Fruit fly (Drosophila melanogaster): Measurements from ENCODE around the gene Glyp.

Gene Glyp

DNA sequence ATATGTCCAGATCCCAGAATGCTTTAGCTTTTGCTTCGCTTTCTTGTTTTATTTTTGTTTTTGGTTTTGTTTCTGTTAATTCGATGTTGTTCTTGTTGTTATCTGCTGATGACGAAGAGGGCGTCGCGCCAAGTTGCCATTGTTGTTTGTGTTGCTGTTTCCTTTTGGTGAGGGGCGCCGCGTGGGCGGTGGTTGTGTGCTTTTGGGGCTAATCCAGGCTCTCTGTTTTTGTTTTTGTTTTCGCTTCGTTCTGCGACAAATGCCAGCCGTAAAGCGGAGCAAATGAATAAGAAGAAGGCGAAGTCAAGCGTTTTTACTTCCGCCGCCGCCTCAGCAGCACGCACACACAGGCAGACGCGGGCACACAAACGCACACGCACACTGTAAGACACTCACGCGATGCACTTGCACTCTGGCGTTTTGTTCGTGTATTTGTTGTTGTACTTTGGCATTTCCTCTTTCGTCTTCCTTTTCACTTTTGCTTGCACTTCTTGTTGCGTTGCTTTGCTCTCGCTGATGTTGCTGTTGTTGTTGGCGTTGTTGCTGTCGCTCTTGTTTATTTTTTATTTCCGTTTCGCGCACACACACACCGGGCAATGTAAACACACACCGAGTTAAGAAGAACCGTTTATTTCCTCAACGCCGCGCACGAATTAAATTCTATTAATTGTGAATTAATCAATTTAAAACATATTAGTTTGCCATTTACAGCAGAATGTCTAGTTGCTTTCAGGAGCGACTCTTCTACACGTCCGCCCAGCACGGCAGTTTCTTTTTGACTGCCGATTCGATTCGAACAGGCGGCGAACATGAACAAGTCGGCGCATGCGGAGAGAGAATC lies 47.6 kb downstream of the Glyp start, which contains the start of gene aop:
TSS of gene aop (minus strand) at position 786 of the 841 bp plus-strand sequence.
- TF ChIP-seq CG12299 (tag; optimal IDR thresholded peaks at IDR 0.05): peak; percentile 16
- TF ChIP-seq CG30020 (tag; optimal IDR thresholded peaks at IDR 0.05): no peak
- no peak for TF ChIP-seq ab (GFP tag; optimal IDR thresholded peaks at IDR 0.05)
- no peak for TF ChIP-seq chif (GFP tag; optimal IDR thresholded peaks at IDR 0.05)
- TF ChIP-seq kay (GFP tag; optimal IDR thresholded peaks at IDR 0.05): no peak
- TF ChIP-seq CG10431 (GFP tag; optimal IDR thresholded peaks at IDR 0.05): peak; percentile 14
- no peak for TF ChIP-seq CG30431 (GFP tag; optimal IDR thresholded peaks at IDR 0.05)
- TF ChIP-seq Antp (GFP tag; optimal IDR thresholded peaks at IDR 0.05): no peak
- TF ChIP-seq Sry-β (GFP tag; optimal IDR thresholded peaks at IDR 0.05): no peak
- TF ChIP-seq Deaf1 (tag; optimal IDR thresholded peaks at IDR 0.05): peak; percentile 88
- TF ChIP-seq lola (GFP tag; optimal IDR thresholded peaks at IDR 0.05): no peak
- peak; percentile 14 for TF ChIP-seq YL-1 (GFP tag; optimal IDR thresholded peaks at IDR 0.05)
- TF ChIP-seq psq (GFP tag; optimal IDR thresholded peaks at IDR 0.05): peak; percentile 71
- TF ChIP-seq CG15601 (tag; optimal IDR thresholded peaks at IDR 0.05): peak; percentile 25
- TF ChIP-seq CG17829 (tag; optimal IDR thresholded peaks at IDR 0.05): peak; percentile 48
- TF ChIP-seq D19A (tag; optimal IDR thresholded peaks at IDR 0.05): peak; percentile 26
- no peak for TF ChIP-seq inv (GFP tag; IDR thresholded peaks at IDR 0.05; ENCODE audit: partially characterized antibody)
- no peak for TF ChIP-seq salm (tag; optimal IDR thresholded peaks at IDR 0.05)
- TF ChIP-seq amos (GFP tag; IDR thresholded peaks at IDR 0.05; ENCODE audit: partially characterized antibody): peak; percentile 32; the same call in 1 of the 2 replicates
- peak; percentile 91 for TF ChIP-seq Ets65A (GFP tag)
- peak; percentile 42 for TF ChIP-seq scrt (GFP tag; optimal IDR thresholded peaks at IDR 0.05)
- peak; percentile 39 for TF ChIP-seq Spps (tag; optimal IDR thresholded peaks at IDR 0.05)
- no peak for TF ChIP-seq Hsf (GFP tag; optimal IDR thresholded peaks at IDR 0.05)
- TF ChIP-seq CG4424 (GFP tag; optimal IDR thresholded peaks at IDR 0.05): no peak
- TF ChIP-seq tio (GFP tag; optimal IDR thresholded peaks at IDR 0.05): no peak
- TF ChIP-seq CG16863 (GFP tag; optimal IDR thresholded peaks at IDR 0.05): peak; percentile 16
- TF ChIP-seq CG14441 (GFP tag; IDR thresholded peaks at IDR 0.05): no peak; the same call in 1 of the 2 replicates
- no peak for TF ChIP-seq emc (GFP tag; optimal IDR thresholded peaks at IDR 0.05)
- no peak for TF ChIP-seq CG17385 (GFP tag; optimal IDR thresholded peaks at IDR 0.05)
- peak; percentile 93 for TF ChIP-seq ewg (GFP tag; optimal IDR thresholded peaks at IDR 0.05)
- TF ChIP-seq CG7271 (tag; optimal IDR thresholded peaks at IDR 0.05): peak; percentile 24
- TF ChIP-seq Sry-δ (GFP tag; optimal IDR thresholded peaks at IDR 0.05): no peak
- TF ChIP-seq Hr3 (GFP tag; optimal IDR thresholded peaks at IDR 0.05): no peak
- 0 out of 3 replicates have a peak, but pooled peaks have one; percentile 41 for TF ChIP-seq CG34224 (GFP tag; IDR thresholded peaks at IDR 0.05; ENCODE audit: partially characterized antibody)
- TF ChIP-seq CG2875 (GFP tag; optimal IDR thresholded peaks at IDR 0.05): no peak
- peak; percentile 36; the same call in 1 of the 2 replicates for TF ChIP-seq NFAT (GFP tag; IDR thresholded peaks at IDR 0.05)
- TF ChIP-seq CG14667 (GFP tag; IDR thresholded peaks at IDR 0.05): no peak
- no peak for TF ChIP-seq E2f2 (GFP tag; IDR thresholded peaks at IDR 0.05)
- peak; percentile 45 for TF ChIP-seq CG7745 (tag; optimal IDR thresholded peaks at IDR 0.05)
- TF ChIP-seq gcm2 (GFP tag; optimal IDR thresholded peaks at IDR 0.05): no peak
- TF ChIP-seq CG14014 (GFP tag; IDR thresholded peaks at IDR 0.05): 0 out of 2 replicates have a peak, but pooled peaks have one; percentile 5
- TF ChIP-seq CG18262 (tag; optimal IDR thresholded peaks at IDR 0.05): peak; percentile 24
- no peak for TF ChIP-seq cas (GFP tag; IDR thresholded peaks at IDR 0.05)
- TF ChIP-seq nau (GFP tag; optimal IDR thresholded peaks at IDR 0.05): no peak
- peak; percentile 38 for TF ChIP-seq CG12769 (tag; optimal IDR thresholded peaks at IDR 0.05)
- no peak for TF ChIP-seq ATbp (GFP tag; optimal IDR thresholded peaks at IDR 0.05)
- TF ChIP-seq mirr (GFP tag; optimal IDR thresholded peaks at IDR 0.05): peak; percentile 59
- no peak for TF ChIP-seq Pdp1 (GFP tag; optimal IDR thresholded peaks at IDR 0.05)
